Worm (Caenorhabditis elegans) whole organism, L4 larva: ENCODE measurements around the gene dpf-7.

Source experiments
- F10B5.3 ChIP-seq: sonication (generic microtip); optimal IDR thresholded peaks from 2 replicates; lab custom pipeline; 2016; ENCODE audit warnings: mild to moderate bottlenecking, missing genetic modification characterization, missing compliant biosample characterization
- ZK546.5 ChIP-seq, 2 experiments: sonication (generic microtip); optimal IDR thresholded peaks; 2 replicates each; lab custom pipeline; 2017; ENCODE audit warnings: missing biosample characterization in 2 of 2, missing genetic modification characterization in 2 of 2
- aly-2 ChIP-seq: sonication (generic microtip); optimal IDR thresholded peaks from 2 replicates; lab custom pipeline; 2018; ENCODE audit warnings: missing biosample characterization, missing genetic modification characterization
- ama-1 ChIP-seq: fragments of 150-350 bp; optimal IDR thresholded peaks from 2 replicates; lab custom pipeline; 2014; ENCODE audit warnings: inconsistent platforms, mixed read lengths
- ceh-44 ChIP-seq: fragments of 200-800 bp; sonication (Bioruptor generic); IDR thresholded peaks from 2 replicates; pipeline ENCODE4 v1.3.6; 2022; ENCODE audit warnings: missing genetic modification reagents, missing genetic modification characterization, missing compliant biosample characterization
- dmd-6 ChIP-seq: fragments of 200-800 bp; sonication (Bioruptor generic); IDR thresholded peaks from 2 replicates; pipeline ENCODE4 v1.3.6; 2022; ENCODE audit warnings: missing genetic modification reagents, missing genetic modification characterization, missing compliant biosample characterization
- dve-1 ChIP-seq: sonication (generic microtip); optimal IDR thresholded peaks from 2 replicates; lab custom pipeline; 2017; ENCODE audit warnings: antibody characterized with exemption, mild to moderate bottlenecking, missing genetic modification characterization, missing compliant biosample characterization; ENCODE audit not compliant: insufficient read depth
- lin-39 ChIP-seq: fragments of 150-350 bp; optimal IDR thresholded peaks from 2 replicates; lab custom pipeline; 2014; ENCODE audit warnings: missing biosample characterization, missing genetic modification reagents, missing genetic modification characterization
- rbr-2 ChIP-seq: sonication (generic microtip); optimal IDR thresholded peaks from 2 replicates; lab custom pipeline; 2016; ENCODE audit warnings: missing genotype, missing genetic modification characterization, missing compliant biosample characterization

DNA sequence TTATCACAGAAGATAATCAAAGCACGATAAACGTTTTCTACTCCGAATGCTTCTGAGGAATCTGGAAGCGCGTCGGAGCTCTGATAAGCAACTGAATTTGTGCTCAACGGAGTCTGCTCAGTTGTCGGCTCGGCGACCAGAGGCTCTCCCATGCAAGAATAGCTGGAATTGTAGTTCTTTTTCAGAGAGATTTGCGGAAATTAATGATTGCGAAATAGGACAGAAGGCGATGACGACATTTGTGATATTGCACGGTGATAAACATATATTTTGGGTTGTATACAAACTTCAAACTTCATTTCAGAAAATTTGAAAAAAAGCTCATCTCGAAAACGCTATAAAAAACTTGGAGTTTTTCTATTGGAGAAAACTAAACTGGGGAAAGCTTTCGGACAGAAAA is 7.4 kb upstream of the dpf-7 start, which contains the start of gene H06H21.37:
- TF ChIP-seq dmd-6 (no peak), ZK546.5 (tag; optimal IDR thresholded peaks at IDR 0.05; lab: Kevin White, UChicago) (no peak), dve-1 (tag; lab: Kevin White, UChicago) (no peak), aly-2 (tag; lab: Kevin White, UChicago) (no peak), lin-39 (tag; lab: Kevin White, UChicago) (no peak), ama-1 (lab: Kevin White, UChicago) (no peak), F10B5.3 (tag; lab: Kevin White, UChicago) (no peak), ceh-44 (GFP tag; lab: Robert Waterston, UW) (no peak), rbr-2 (tag; lab: Kevin White, UChicago) (no peak)
